Worm (Caenorhabditis elegans) whole organism, L4/young adult: ENCODE measurements around the gene K11E4.1.

Experiments
- W03F9.2 ChIP-seq: fragments of 150-350 bp; optimal IDR thresholded peaks from 2 replicates; lab custom pipeline; 2014; ENCODE audit warnings: missing biosample characterization, missing genetic modification characterization
- dao-5 ChIP-seq: sonication (generic microtip); optimal IDR thresholded peaks from 2 replicates; lab custom pipeline; 2016; ENCODE audit warnings: missing genotype, missing genetic modification characterization, moderate library complexity, missing compliant biosample characterization
- him-1 ChIP-seq: sonication (generic microtip); optimal IDR thresholded peaks from 2 replicates; lab custom pipeline; 2016; ENCODE audit warnings: missing genotype, missing genetic modification reagents, missing genetic modification characterization, missing compliant biosample characterization

DNA sequence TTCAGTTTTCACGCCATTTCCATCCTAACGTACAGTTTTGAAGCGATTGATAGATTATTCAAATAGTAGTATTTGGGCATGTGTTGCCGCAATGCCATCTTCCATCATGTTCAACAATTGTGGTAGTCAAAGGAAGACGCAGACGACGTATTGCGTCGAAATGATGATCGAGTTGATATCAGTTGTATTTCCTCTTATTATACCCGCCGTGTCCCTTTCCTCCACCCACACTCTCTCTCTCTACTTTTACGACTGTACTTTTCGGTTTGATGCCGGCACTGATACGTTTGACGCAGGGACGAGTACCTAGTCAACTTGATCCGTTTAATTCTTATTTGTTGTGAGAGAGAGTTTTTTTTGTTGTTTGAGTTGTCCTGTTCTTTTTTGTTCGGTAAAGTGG, 41.3 kb upstream of the K11E4.1 start:
- TF ChIP-seq him-1 = no peak
- no peak for TF ChIP-seq dao-5 (tag; lab: Kevin White, UChicago)
- TF ChIP-seq W03F9.2 (tag; lab: Kevin White, UChicago) = no peak
